Worm (Caenorhabditis elegans) whole organism, L2 larva: ENCODE measurements around the gene T06C10.3.

Source experiments
- C34F6.9 ChIP-seq: fragments of 150-350 bp; optimal IDR thresholded peaks from 2 replicates; lab custom pipeline; 2014; ENCODE audit warnings: missing biosample characterization, missing genetic modification characterization
- Y55F3AM.14 ChIP-seq: fragments of 200-800 bp; sonication (Bioruptor generic); optimal IDR thresholded peaks from 2 replicates; lab custom pipeline; 2018; ENCODE audit warnings: mild to moderate bottlenecking, missing genetic modification characterization, missing compliant biosample characterization
- ZK546.5 ChIP-seq: sonication (generic microtip); optimal IDR thresholded peaks from 2 replicates; lab custom pipeline; 2017; ENCODE audit warnings: missing biosample characterization, missing genetic modification characterization
- blmp-1 ChIP-seq: sonication (generic microtip); optimal IDR thresholded peaks from 2 replicates; lab custom pipeline; 2017; ENCODE audit warnings: missing genetic modification characterization, mild to moderate bottlenecking, missing compliant biosample characterization, antibody characterized with exemption, moderate library complexity; ENCODE audit not compliant: insufficient read depth
- ceh-16 ChIP-seq: fragments of 150-350 bp; optimal IDR thresholded peaks from 2 replicates; lab custom pipeline; 2014; ENCODE audit warnings: missing biosample characterization, missing genetic modification characterization
- ceh-82 ChIP-seq: fragments of 150-350 bp; optimal IDR thresholded peaks from 2 replicates; lab custom pipeline; 2014; ENCODE audit warnings: missing biosample characterization, missing genetic modification characterization
- crh-2 ChIP-seq: sonication (generic microtip); optimal IDR thresholded peaks from 2 replicates; lab custom pipeline; 2017; ENCODE audit warnings: missing biosample characterization, missing genetic modification characterization
- dmd-4 ChIP-seq: sonication (generic microtip); optimal IDR thresholded peaks from 2 replicates; lab custom pipeline; 2017; ENCODE audit warnings: missing biosample characterization, missing genetic modification characterization
- elt-1 ChIP-seq: fragments of 150-350 bp; optimal IDR thresholded peaks from 2 replicates; lab custom pipeline; 2014; ENCODE audit warnings: missing biosample characterization, missing genetic modification characterization
- elt-3 ChIP-seq: sonication (generic microtip); optimal IDR thresholded peaks from 2 replicates; lab custom pipeline; 2017; ENCODE audit warnings: missing biosample characterization, missing genetic modification characterization
- gmeb-1 ChIP-seq: fragments of 150-350 bp; optimal IDR thresholded peaks from 2 replicates; lab custom pipeline; 2014; ENCODE audit warnings: missing biosample characterization, missing genetic modification characterization
- lin-11 ChIP-seq: fragments of 150-350 bp; sonication (generic microtip); optimal IDR thresholded peaks from 2 replicates; lab custom pipeline; 2014; ENCODE audit warnings: missing biosample characterization, missing genetic modification characterization, inconsistent platforms, mixed read lengths
- lin-13 ChIP-seq: fragments of 150-350 bp; optimal IDR thresholded peaks from 2 replicates; lab custom pipeline; 2014; ENCODE audit warnings: missing biosample characterization, missing genetic modification reagents, missing genetic modification characterization
- lsy-2 ChIP-seq, 2 experiments: fragments of 150-350 bp in 1 of 2; sonication (generic microtip) in 1 of 2; optimal IDR thresholded peaks; 2 replicates each; lab custom pipeline; 2014 to 2017; ENCODE audit warnings: missing biosample characterization in 2 of 2, missing genetic modification characterization in 2 of 2
- mbf-1 ChIP-seq: sonication (generic microtip); optimal IDR thresholded peaks from 2 replicates; lab custom pipeline; 2017; ENCODE audit warnings: missing biosample characterization, missing genetic modification characterization
- nhr-10 ChIP-seq: sonication (generic microtip); optimal IDR thresholded peaks from 2 replicates; lab custom pipeline; 2017; ENCODE audit warnings: missing biosample characterization, missing genetic modification characterization
- nhr-11 ChIP-seq: fragments of 150-350 bp; optimal IDR thresholded peaks from 2 replicates; lab custom pipeline; 2014; ENCODE audit warnings: missing biosample characterization, missing genetic modification characterization
- nhr-129 ChIP-seq: fragments of 150-350 bp; optimal IDR thresholded peaks from 2 replicates; lab custom pipeline; 2014; ENCODE audit warnings: missing biosample characterization, missing genetic modification characterization
- nhr-21 ChIP-seq: fragments of 150-350 bp; optimal IDR thresholded peaks from 2 replicates; lab custom pipeline; 2014; ENCODE audit warnings: missing biosample characterization, missing genetic modification characterization
- nhr-23 ChIP-seq: fragments of 150-350 bp; optimal IDR thresholded peaks from 2 replicates; lab custom pipeline; 2014; ENCODE audit warnings: missing biosample characterization, missing genetic modification reagents, missing genetic modification characterization
- nhr-25 ChIP-seq: fragments of 150-350 bp; sonication (generic microtip); optimal IDR thresholded peaks from 3 replicates; lab custom pipeline; 2014; ENCODE audit warnings: missing biosample characterization, missing genetic modification characterization
- nhr-6 ChIP-seq: fragments of 150-350 bp; optimal IDR thresholded peaks from 2 replicates; lab custom pipeline; 2014; ENCODE audit warnings: missing biosample characterization, missing genetic modification characterization
- nhr-77 ChIP-seq: fragments of 150-350 bp; optimal IDR thresholded peaks from 2 replicates; lab custom pipeline; 2014; ENCODE audit warnings: missing biosample characterization, missing genetic modification characterization
- peb-1 ChIP-seq: fragments of 150-350 bp; optimal IDR thresholded peaks from 2 replicates; lab custom pipeline; 2014; ENCODE audit warnings: missing biosample characterization, missing genetic modification characterization
- sem-4 ChIP-seq: fragments of 150-350 bp; optimal IDR thresholded peaks from 2 replicates; lab custom pipeline; 2014; ENCODE audit warnings: missing biosample characterization, missing genetic modification reagents, missing genetic modification characterization
- skn-1 ChIP-seq: sonication (generic microtip); optimal IDR thresholded peaks from 2 replicates; lab custom pipeline; 2017; ENCODE audit warnings: missing biosample characterization, missing genetic modification characterization
- sma-3 ChIP-seq: sonication (generic microtip); optimal IDR thresholded peaks from 2 replicates; lab custom pipeline; 2016; ENCODE audit warnings: missing genetic modification reagents, missing genetic modification characterization, missing compliant biosample characterization
- sma-9 ChIP-seq, 2 experiments: fragments of 150-350 bp in 1 of 2; sonication (generic microtip) in 1 of 2; optimal IDR thresholded peaks; 2 replicates each; lab custom pipeline; 2014 to 2016; ENCODE audit warnings: missing genetic modification characterization in 2 of 2, mild to moderate bottlenecking in 1 of 2, missing biosample characterization in 1 of 2, missing compliant biosample characterization in 1 of 2, missing genetic modification reagents in 1 of 2, moderate library complexity in 1 of 2
- unc-39 ChIP-seq: fragments of 150-350 bp; optimal IDR thresholded peaks from 2 replicates; lab custom pipeline; 2014; ENCODE audit warnings: missing biosample characterization, missing genetic modification characterization
- unc-55 ChIP-seq: fragments of 150-350 bp; sonication (generic microtip); optimal IDR thresholded peaks from 3 replicates; lab custom pipeline; 2014; ENCODE audit warnings: missing biosample characterization, missing genetic modification reagents, missing genetic modification characterization
- unc-62 ChIP-seq: fragments of 150-350 bp; optimal IDR thresholded peaks from 2 replicates; lab custom pipeline; 2014; ENCODE audit warnings: missing biosample characterization, missing genetic modification reagents, missing genetic modification characterization
- ztf-1 ChIP-seq: fragments of 200-800 bp; sonication (Bioruptor generic); conservative IDR thresholded peaks from 2 replicates; pipeline ENCODE4 v1.3.6; 2022; ENCODE audit warnings: missing genetic modification characterization, missing compliant biosample characterization
- ztf-11 ChIP-seq: sonication (generic microtip); optimal IDR thresholded peaks from 2 replicates; lab custom pipeline; 2017; ENCODE audit warnings: missing biosample characterization, missing genetic modification characterization
- ztf-4 ChIP-seq: fragments of 150-350 bp; optimal IDR thresholded peaks from 2 replicates; lab custom pipeline; 2014; ENCODE audit warnings: missing biosample characterization, missing genetic modification characterization

The T06C10.3 gene

ce11 chrIV:7877781-7878180, 7.2 kb downstream of the T06C10.3 start, which contains the start of gene kin-26:
kin-26 (minus strand) TSS chrIV:7877881.
- no peak for TF ChIP-seq peb-1 (tag; lab: Kevin White, UChicago)
- no peak for TF ChIP-seq unc-55 (GFP tag; lab: Kevin White, UChicago)
- TF ChIP-seq mbf-1 (tag; lab: Kevin White, UChicago) = no peak
- no peak for TF ChIP-seq ceh-82 (tag; lab: Kevin White, UChicago)

ce11 chrIV:7879017-7879416, 8.5 kb downstream of the T06C10.3 start, which contains the start of gene srt-73:
srt-73 (plus strand) TSS chrIV:7879317.
- TF ChIP-seq ztf-1 = no peak
- TF ChIP-seq crh-2 (tag; lab: Kevin White, UChicago) = no peak
- TF ChIP-seq elt-3 (tag; lab: Kevin White, UChicago) = no peak
- TF ChIP-seq nhr-25 (tag; lab: Kevin White, UChicago) = no peak
- TF ChIP-seq nhr-6 = no peak
- no peak for TF ChIP-seq lin-11 (tag; lab: Kevin White, UChicago)
- TF ChIP-seq nhr-11 = no peak
- no peak for TF ChIP-seq unc-39 (tag; lab: Kevin White, UChicago)
- TF ChIP-seq ZK546.5 (tag; lab: Kevin White, UChicago) = no peak
- no peak for TF ChIP-seq nhr-10 (tag; lab: Kevin White, UChicago)
- no peak for TF ChIP-seq sma-9 (GFP tag; optimal IDR thresholded peaks at IDR 0.05; lab: Kevin White, UChicago)
- TF ChIP-seq sma-9 (tag; optimal IDR thresholded peaks at IDR 0.05; lab: Kevin White, UChicago) = no peak
- TF ChIP-seq ceh-16 (tag; lab: Kevin White, UChicago) = no peak

- TF ChIP-seq elt-3 (tag; lab: Kevin White, UChicago) (no peak), mbf-1 (tag; lab: Kevin White, UChicago) (no peak), ztf-1 (no peak), dmd-4 (tag; lab: Kevin White, UChicago) (no peak), lin-13 (GFP tag; lab: Kevin White, UChicago) (no peak), nhr-10 (tag; lab: Kevin White, UChicago) (no peak), lsy-2 (tag; optimal IDR thresholded peaks at IDR 0.05; lab: Kevin White, UChicago) (no peak), Y55F3AM.14 (GFP tag; lab: Kevin White, UChicago) (no peak), sma-3 (GFP tag; lab: Kevin White, UChicago) (no peak), ztf-11 (tag; lab: Kevin White, UChicago) (no peak), nhr-129 (tag; lab: Kevin White, UChicago) (no peak), unc-55 (GFP tag; lab: Kevin White, UChicago) (no peak), unc-62 (GFP tag; lab: Kevin White, UChicago) (no peak), nhr-23 (tag; lab: Kevin White, UChicago) (no peak), nhr-6 (no peak), unc-39 (tag; lab: Kevin White, UChicago) (no peak), crh-2 (tag; lab: Kevin White, UChicago) (no peak), ztf-4 (tag; lab: Kevin White, UChicago) (no peak), ceh-82 (tag; lab: Kevin White, UChicago) (no peak), sma-9 (GFP tag; optimal IDR thresholded peaks at IDR 0.05; lab: Kevin White, UChicago) (no peak), sma-9 (tag; optimal IDR thresholded peaks at IDR 0.05; lab: Kevin White, UChicago) (no peak)
- TF ChIP-seq, all 48 proteins: peak for 0
Measured at ce11 chrIV:7881166-7881565, 10.6 kb downstream of the T06C10.3 start.

- TF ChIP-seq elt-1 (no peak), nhr-10 (tag; lab: Kevin White, UChicago) (no peak), ceh-16 (tag; lab: Kevin White, UChicago) (no peak), gmeb-1 (no peak), lin-11 (tag; lab: Kevin White, UChicago) (no peak), unc-62 (GFP tag; lab: Kevin White, UChicago) (no peak), crh-2 (tag; lab: Kevin White, UChicago) (no peak), sem-4 (tag; lab: Kevin White, UChicago) (no peak), dmd-4 (tag; lab: Kevin White, UChicago) (no peak), Y55F3AM.14 (GFP tag; lab: Kevin White, UChicago) (no peak), blmp-1 (tag; lab: Kevin White, UChicago) (no peak), elt-3 (tag; lab: Kevin White, UChicago) (no peak), C34F6.9 (tag; lab: Kevin White, UChicago) (no peak), nhr-25 (tag; lab: Kevin White, UChicago) (no peak), lin-13 (GFP tag; lab: Kevin White, UChicago) (no peak), skn-1 (tag; lab: Kevin White, UChicago) (no peak), nhr-77 (tag; lab: Kevin White, UChicago) (no peak), nhr-23 (tag; lab: Kevin White, UChicago) (no peak), nhr-21 (tag; lab: Kevin White, UChicago) (no peak), ceh-82 (tag; lab: Kevin White, UChicago) (no peak)
Measured at ce11 chrIV:7881726-7882125, 11.2 kb downstream of the T06C10.3 start, which contains the start of gene atic-1. atic-1 (plus strand) TSS chrIV:7882026.
